Fruit fly (Drosophila melanogaster): ENCODE measurements around the gene CG11109.

The CG11109 gene

dm6 chr3L:22864254-22865060, 7.5 kb upstream of the CG11109 start, which contains the start of gene CG33170 (continued):
- TF ChIP-seq CG15269 (tag; optimal IDR thresholded peaks at IDR 0.05) (no peak), ewg (GFP tag; optimal IDR thresholded peaks at IDR 0.05) (no peak), sens (GFP tag) (peak; percentile 80), klu (GFP tag; IDR thresholded peaks at IDR 0.05) (no peak), CG8359 (GFP tag; optimal IDR thresholded peaks at IDR 0.05; ENCODE audit: borderline replicate concordance) (no peak), CHES-1-like (GFP tag; optimal IDR thresholded peaks at IDR 0.05) (no peak), Ets97D (GFP tag; optimal IDR thresholded peaks at IDR 0.05) (no peak), Dll (GFP tag; IDR thresholded peaks at IDR 0.05; ENCODE audit: partially characterized antibody) (no peak; the same call in 3 of the 4 replicates), CG12942 (GFP tag; optimal IDR thresholded peaks at IDR 0.05) (no peak), phol (tag; optimal IDR thresholded peaks at IDR 0.05) (peak; percentile 9), sd (tag; optimal IDR thresholded peaks at IDR 0.05) (peak; percentile 66), Ptx1 (GFP tag; IDR thresholded peaks at IDR 0.05) (no peak), CG9609 (GFP tag; optimal IDR thresholded peaks at IDR 0.05) (no peak), CG10431 (GFP tag; optimal IDR thresholded peaks at IDR 0.05) (no peak), Hsf (GFP tag; optimal IDR thresholded peaks at IDR 0.05) (no peak), E2f2 (GFP tag; IDR thresholded peaks at IDR 0.05) (no peak), sc (optimal IDR thresholded peaks at IDR 0.05) (no peak), sc (GFP tag; optimal IDR thresholded peaks at IDR 0.05) (peak; percentile 22), CkIIα-i1 (GFP tag; IDR thresholded peaks at IDR 0.05) (no peak), crp (GFP tag; optimal IDR thresholded peaks at IDR 0.05) (peak in 1 of 2 experiments; percentile 84), CG2199 (GFP tag; IDR thresholded peaks at IDR 0.05) (no peak), ci (GFP tag; IDR thresholded peaks at IDR 0.05) (0 out of 3 replicates have a peak, but pooled peaks have one; percentile 68), tgo (GFP tag; IDR thresholded peaks at IDR 0.05) (no peak), CG17802 (tag; optimal IDR thresholded peaks at IDR 0.05) (no peak), Fer2 (tag; optimal IDR thresholded peaks at IDR 0.05) (no peak), CG1233 (GFP tag; optimal IDR thresholded peaks at IDR 0.05) (peak; percentile 9), CG10565 (GFP tag; optimal IDR thresholded peaks at IDR 0.05) (no peak), jumu (GFP tag; optimal IDR thresholded peaks at IDR 0.05) (no peak), CG15479 (GFP tag; optimal IDR thresholded peaks at IDR 0.05) (no peak), CG2712 (tag; optimal IDR thresholded peaks at IDR 0.05) (no peak), scrt (GFP tag; optimal IDR thresholded peaks at IDR 0.05) (no peak), ac (GFP tag; optimal IDR thresholded peaks at IDR 0.05) (no peak), sisA (GFP tag; IDR thresholded peaks at IDR 0.05) (no peak), CG12391 (tag; optimal IDR thresholded peaks at IDR 0.05) (no peak), bcd (GFP tag; optimal IDR thresholded peaks at IDR 0.05) (no peak), Meics (GFP tag; optimal IDR thresholded peaks at IDR 0.05) (no peak), CG9437 (GFP tag; optimal IDR thresholded peaks at IDR 0.05) (no peak), grn (GFP tag; optimal IDR thresholded peaks at IDR 0.05) (no peak), CG1529 (GFP tag; optimal IDR thresholded peaks at IDR 0.05) (no peak), B-H1 (GFP tag; IDR thresholded peaks at IDR 0.05) (no peak), ato (GFP tag; IDR thresholded peaks at IDR 0.05; ENCODE audit: partially characterized antibody) (no peak), CG10267 (tag; optimal IDR thresholded peaks at IDR 0.05) (peak; percentile 47), CG1024 (GFP tag; IDR thresholded peaks at IDR 0.05) (no peak), BEAF-32 (GFP tag; optimal IDR thresholded peaks at IDR 0.05) (no peak), CG7963 (GFP tag; IDR thresholded peaks at IDR 0.05; ENCODE audit: partially characterized antibody) (0 out of 3 replicates have a peak, but pooled peaks have one; percentile 7), CG4730 (GFP tag; IDR thresholded peaks at IDR 0.05) (no peak), CG9817 (tag; optimal IDR thresholded peaks at IDR 0.05) (no peak), lmd (GFP tag; IDR thresholded peaks at IDR 0.05) (no peak), dimm (GFP tag; IDR thresholded peaks at IDR 0.05) (no peak)

Measured in whole organism, embryonic.